Worm (Caenorhabditis elegans) whole organism, L1 larva: ENCODE results near the gene C29F4.3.
A peak's percentile ranks its signal among the peaks of the same experiment; 100 is the strongest.

Experiments used
- C34B4.2 ChIP-seq: sonication (generic microtip); optimal IDR thresholded peaks from 2 replicates; lab custom pipeline; 2017; ENCODE audit warnings: mild to moderate bottlenecking, missing genetic modification characterization, missing compliant biosample characterization
- alr-1 ChIP-seq: fragments of 200-800 bp; sonication (Bioruptor generic); optimal IDR thresholded peaks from 2 replicates; lab custom pipeline; 2018; ENCODE audit warnings: borderline replicate concordance, mild to moderate bottlenecking, missing genetic modification characterization, missing compliant biosample characterization
- aly-2 ChIP-seq: fragments of 150-350 bp; optimal IDR thresholded peaks from 2 replicates; lab custom pipeline; 2014; ENCODE audit warnings: missing biosample characterization, missing genetic modification characterization
- blmp-1 ChIP-seq: fragments of 150-350 bp; optimal IDR thresholded peaks from 2 replicates; lab custom pipeline; 2014; ENCODE audit warnings: missing biosample characterization, missing genetic modification characterization
- efl-1 ChIP-seq, 4 experiments: fragments of 150-350 bp; optimal IDR thresholded peaks in 3 of 4; peaks in 1 of 4; 1 replicate in 1 of 4; 2 replicates in 3 of 4; lab custom pipeline; 2014; ENCODE audit warnings: missing biosample characterization in 2 of 4, missing genetic modification characterization in 2 of 4, missing genetic modification reagents in 2 of 4
- efl-3 ChIP-seq: fragments of 200-800 bp; sonication (Bioruptor generic); optimal IDR thresholded peaks from 2 replicates; lab custom pipeline; 2018; ENCODE audit warnings: mild to moderate bottlenecking, missing genetic modification characterization, missing compliant biosample characterization
- elt-2 ChIP-seq: sonication (generic microtip); optimal IDR thresholded peaks from 2 replicates; lab custom pipeline; 2016; ENCODE audit warnings: missing genetic modification characterization, mild to moderate bottlenecking, inconsistent platforms, missing compliant biosample characterization, missing genetic modification reagents
- ets-5 ChIP-seq: fragments of 200-800 bp; sonication (Bioruptor generic); IDR thresholded peaks from 2 replicates; pipeline ENCODE4 v1.3.6; 2022; ENCODE audit warnings: missing genetic modification characterization, missing compliant biosample characterization
- fkh-4 ChIP-seq: sonication (generic microtip); optimal IDR thresholded peaks from 2 replicates; lab custom pipeline; 2016; ENCODE audit warnings: missing compliant biosample characterization, missing genetic modification characterization, borderline replicate concordance
- fos-1 ChIP-seq: fragments of 150-350 bp; optimal IDR thresholded peaks from 2 replicates; lab custom pipeline; 2014; ENCODE audit warnings: missing biosample characterization, missing genetic modification characterization
- jun-1 ChIP-seq: fragments of 150-350 bp; optimal IDR thresholded peaks from 2 replicates; lab custom pipeline; 2014; ENCODE audit warnings: missing biosample characterization, missing genetic modification reagents, missing genetic modification characterization
- lin-15B ChIP-seq: fragments of 150-350 bp; sonication (generic microtip); optimal IDR thresholded peaks from 3 replicates; lab custom pipeline; 2014; ENCODE audit warnings: missing biosample characterization, missing genetic modification characterization
- lin-35 ChIP-seq, 2 experiments: fragments of 150-350 bp; optimal IDR thresholded peaks; 2 replicates each; lab custom pipeline; 2014; ENCODE audit warnings: missing biosample characterization in 2 of 2, missing genetic modification characterization in 2 of 2, missing genetic modification reagents in 2 of 2
- lir-3 ChIP-seq: sonication (generic microtip); optimal IDR thresholded peaks from 2 replicates; lab custom pipeline; 2016; ENCODE audit warnings: mild to moderate bottlenecking, missing genetic modification characterization, moderate library complexity, missing compliant biosample characterization; ENCODE audit not compliant: poor library complexity
- lsy-2 ChIP-seq, 2 experiments: fragments of 150-350 bp; optimal IDR thresholded peaks; 2 replicates each; lab custom pipeline; 2014; ENCODE audit warnings: missing biosample characterization in 2 of 2, missing genetic modification characterization in 2 of 2
- mdl-1 ChIP-seq, 2 experiments: fragments of 150-350 bp; optimal IDR thresholded peaks; 2 replicates each; lab custom pipeline; 2014 to 2017; ENCODE audit warnings: missing biosample characterization in 2 of 2, missing genetic modification characterization in 2 of 2, inconsistent platforms in 1 of 2
- nhr-20 ChIP-seq: sonication (generic microtip); optimal IDR thresholded peaks from 2 replicates; lab custom pipeline; 2016; ENCODE audit warnings: mild to moderate bottlenecking, missing genetic modification characterization, missing compliant biosample characterization
- nhr-237 ChIP-seq: fragments of 150-350 bp; optimal IDR thresholded peaks from 2 replicates; lab custom pipeline; 2014; ENCODE audit warnings: missing biosample characterization, missing genetic modification characterization
- nhr-71 ChIP-seq: sonication (generic microtip); optimal IDR thresholded peaks from 2 replicates; lab custom pipeline; 2016; ENCODE audit warnings: mild to moderate bottlenecking, missing genetic modification characterization, moderate library complexity, missing compliant biosample characterization
- nhr-77 ChIP-seq: fragments of 150-350 bp; optimal IDR thresholded peaks from 2 replicates; lab custom pipeline; 2014; ENCODE audit warnings: missing biosample characterization, missing genetic modification characterization
- nhr-84 ChIP-seq: sonication (generic microtip); optimal IDR thresholded peaks from 2 replicates; lab custom pipeline; 2017; ENCODE audit warnings: missing biosample characterization, missing genetic modification characterization
- nhr-85 ChIP-seq: sonication (generic microtip); peaks from one replicate; lab custom pipeline; 2016; ENCODE audit warnings: missing genetic modification characterization, inconsistent platforms, missing compliant biosample characterization
- nhr-90 ChIP-seq: sonication (generic microtip); optimal IDR thresholded peaks from 2 replicates; lab custom pipeline; 2016; ENCODE audit warnings: mild to moderate bottlenecking, missing genetic modification characterization, missing compliant biosample characterization; ENCODE audit not compliant: poor library complexity
- pag-3 ChIP-seq: sonication (generic microtip); optimal IDR thresholded peaks from 2 replicates; lab custom pipeline; 2017; ENCODE audit warnings: missing genetic modification characterization, mild to moderate bottlenecking, missing compliant biosample characterization, antibody characterized with exemption, borderline replicate concordance; ENCODE audit not compliant: insufficient read depth
- pax-3 ChIP-seq: fragments of 200-800 bp; sonication (Bioruptor generic); optimal IDR thresholded peaks from 2 replicates; lab custom pipeline; 2018; ENCODE audit warnings: mild to moderate bottlenecking, missing genetic modification characterization, moderate library complexity, missing compliant biosample characterization
- snpc-4 ChIP-seq: fragments of 150-350 bp; optimal IDR thresholded peaks from 2 replicates; lab custom pipeline; 2014; ENCODE audit warnings: missing biosample characterization, missing genetic modification characterization
- snu-23 ChIP-seq: sonication (generic microtip); optimal IDR thresholded peaks from 2 replicates; lab custom pipeline; 2016; ENCODE audit warnings: missing genetic modification characterization, missing compliant biosample characterization
- sptf-1 ChIP-seq: fragments of 150-350 bp; optimal IDR thresholded peaks from 2 replicates; lab custom pipeline; 2014; ENCODE audit warnings: missing biosample characterization, missing genetic modification characterization
- tbx-2 ChIP-seq: sonication (generic microtip); optimal IDR thresholded peaks from 2 replicates; lab custom pipeline; 2016; ENCODE audit warnings: missing genetic modification characterization, missing compliant biosample characterization
- tlp-1 ChIP-seq: fragments of 150-350 bp; optimal IDR thresholded peaks from 2 replicates; lab custom pipeline; 2014; ENCODE audit warnings: missing biosample characterization, missing genetic modification characterization
- unc-130 ChIP-seq: fragments of 150-350 bp; optimal IDR thresholded peaks from 2 replicates; lab custom pipeline; 2017; ENCODE audit warnings: missing biosample characterization, missing genetic modification characterization, inconsistent platforms
- unc-62 ChIP-seq: fragments of 150-350 bp; optimal IDR thresholded peaks from 2 replicates; lab custom pipeline; 2014; ENCODE audit warnings: missing biosample characterization, missing genetic modification reagents, missing genetic modification characterization
- vab-15 ChIP-seq: sonication (generic microtip); optimal IDR thresholded peaks from 2 replicates; lab custom pipeline; 2017; ENCODE audit warnings: missing genotype, mild to moderate bottlenecking, missing genetic modification characterization, missing compliant biosample characterization
- zag-1 ChIP-seq: fragments of 150-350 bp; optimal IDR thresholded peaks from 2 replicates; lab custom pipeline; 2014; ENCODE audit warnings: missing biosample characterization, missing genetic modification characterization
- zip-4 ChIP-seq: fragments of 200-800 bp; sonication (Bioruptor generic); optimal IDR thresholded peaks from 2 replicates; lab custom pipeline; 2018; ENCODE audit warnings: mild to moderate bottlenecking, missing genetic modification characterization, moderate library complexity, missing compliant biosample characterization

The C29F4.3 gene

ce11 chrIV:11223878-11224277 is at the start of gene C29F4.3:
Gene C29F4.3 (minus strand): TSS chrIV:11223978.
- TF ChIP-seq lir-3 (tag; lab: Kevin White, UChicago) (no peak), fos-1 (tag; lab: Kevin White, UChicago) (no peak), tlp-1 (tag; lab: Kevin White, UChicago) (no peak)
- TF ChIP-seq, all 84 proteins: peak for 0

ce11 chrIV:11273151-11273550 is 49.4 kb upstream of the C29F4.3 start, which contains the start of gene gtl-2:
Gene gtl-2 (plus strand): TSS chrIV:11273451.
- TF ChIP-seq tbx-2 (tag; lab: Kevin White, UChicago): no peak
- no peak for TF ChIP-seq nhr-237 (tag; lab: Kevin White, UChicago)
- TF ChIP-seq lin-15B (tag; lab: Kevin White, UChicago): no peak
- TF ChIP-seq sptf-1 (tag; lab: Kevin White, UChicago): no peak
- no peak for TF ChIP-seq fkh-4 (tag; lab: Kevin White, UChicago)
- TF ChIP-seq pax-3 (tag; lab: Kevin White, UChicago): no peak
- no peak for TF ChIP-seq jun-1 (tag; lab: Kevin White, UChicago)
- no peak for TF ChIP-seq C34B4.2
- TF ChIP-seq unc-130 (tag; lab: Kevin White, UChicago): no peak
- no peak for TF ChIP-seq alr-1 (tag; lab: Kevin White, UChicago)
- TF ChIP-seq, all 84 proteins: peak for 0

ce11 chrIV:11271262-11271661 is 47.5 kb upstream of the C29F4.3 start, which contains the start of gene nhr-7:
Gene nhr-7 (minus strand): TSS chrIV:11271362.
- TF ChIP-seq nhr-85 (tag; lab: Kevin White, UChicago): no peak
- peak; percentile 28 for TF ChIP-seq nhr-77 (tag; lab: Kevin White, UChicago)

ce11 chrIV:11269483-11269882 is 45.7 kb upstream of the C29F4.3 start:
- TF ChIP-seq ets-5 (GFP tag; lab: Robert Waterston, UW) (no peak), elt-2 (tag; lab: Kevin White, UChicago) (no peak), pag-3 (no peak), snpc-4 (no peak), nhr-71 (peak; percentile 2), nhr-90 (tag; lab: Kevin White, UChicago) (no peak), unc-62 (GFP tag; lab: Kevin White, UChicago) (no peak), nhr-77 (tag; lab: Kevin White, UChicago) (peak; percentile 66), tbx-2 (tag; lab: Kevin White, UChicago) (peak; percentile 30), nhr-20 (tag; lab: Kevin White, UChicago) (peak; percentile 12), lsy-2 (tag; optimal IDR thresholded peaks at IDR 0.05; lab: Kevin White, UChicago) (peak in 1 of 2 experiments; percentile 21), vab-15 (tag; lab: Kevin White, UChicago) (no peak), pax-3 (tag; lab: Kevin White, UChicago) (no peak), efl-1 (optimal IDR thresholded peaks at IDR 0.05; lab: Kevin White, UChicago) (no peak), efl-1 (GFP tag; optimal IDR thresholded peaks at IDR 0.05 in 1 of 2; lab: Kevin White, UChicago) (peak in 1 of 2 experiments; percentile 62)
- TF ChIP-seq, all 84 proteins: peak for 6

- TF ChIP-seq aly-2 (tag; lab: Kevin White, UChicago) (no peak), lin-35 (GFP tag; optimal IDR thresholded peaks at IDR 0.05; lab: Kevin White, UChicago) (no peak), zag-1 (tag; lab: Kevin White, UChicago) (no peak), nhr-84 (tag; lab: Kevin White, UChicago) (no peak), zip-4 (GFP tag; lab: Kevin White, UChicago) (no peak), blmp-1 (tag; lab: Kevin White, UChicago) (no peak), fkh-4 (tag; lab: Kevin White, UChicago) (no peak), snu-23 (no peak), efl-3 (GFP tag; lab: Kevin White, UChicago) (no peak), mdl-1 (tag; optimal IDR thresholded peaks at IDR 0.05; lab: Kevin White, UChicago) (no peak)
Measured at ce11 chrIV:11266090-11266489, 42.3 kb upstream of the C29F4.3 start, which contains the start of gene col-127. Gene col-127 (minus strand): TSS chrIV:11266190.
